Worm (Caenorhabditis elegans) whole organism, mixed stage, embryonic: Measurements from ENCODE around the gene igdb-3.

ENCODE experiments used
- bed-3 ChIP-seq: fragments of 200-800 bp; sonication (Bioruptor generic); optimal IDR thresholded peaks from 3 replicates; lab custom pipeline; 2018; ENCODE audit warnings: mild to moderate bottlenecking, missing genetic modification characterization, moderate library complexity, missing compliant biosample characterization
- blmp-1 ChIP-seq: fragments of 150-350 bp; optimal IDR thresholded peaks from 2 replicates; lab custom pipeline; 2014; ENCODE audit warnings: missing biosample characterization, missing genetic modification characterization
- ceh-39 ChIP-seq: fragments of 150-350 bp; optimal IDR thresholded peaks from 2 replicates; lab custom pipeline; 2014; ENCODE audit warnings: missing biosample characterization, missing genetic modification characterization
- ceh-43 ChIP-seq: fragments of 200-800 bp; sonication (Bioruptor generic); optimal IDR thresholded peaks from 2 replicates; lab custom pipeline; 2018; ENCODE audit warnings: mild to moderate bottlenecking, missing genetic modification characterization, moderate library complexity, missing compliant biosample characterization
- ces-1 ChIP-seq: fragments of 150-350 bp; optimal IDR thresholded peaks from 2 replicates; lab custom pipeline; 2014; ENCODE audit warnings: missing biosample characterization, missing genetic modification reagents, missing genetic modification characterization
- cnd-1 ChIP-seq: fragments of 200-800 bp; sonication (Bioruptor generic); optimal IDR thresholded peaks from 2 replicates; lab custom pipeline; 2018; ENCODE audit warnings: mild to moderate bottlenecking, missing genetic modification characterization, missing compliant biosample characterization
- elt-3 ChIP-seq: fragments of 150-350 bp; optimal IDR thresholded peaks from 2 replicates; lab custom pipeline; 2014; ENCODE audit warnings: missing biosample characterization, missing genetic modification characterization
- flh-1 ChIP-seq: fragments of 200-800 bp; sonication (Bioruptor generic); optimal IDR thresholded peaks from 2 replicates; lab custom pipeline; 2018; ENCODE audit warnings: mild to moderate bottlenecking, missing genetic modification characterization, moderate library complexity, missing compliant biosample characterization
- ham-2 ChIP-seq: fragments of 200-800 bp; sonication (Bioruptor generic); optimal IDR thresholded peaks from 2 replicates; lab custom pipeline; 2018; ENCODE audit warnings: mild to moderate bottlenecking, missing genetic modification characterization, missing compliant biosample characterization
- hlh-1 ChIP-seq: fragments of 150-350 bp; optimal IDR thresholded peaks from 2 replicates; lab custom pipeline; 2014; ENCODE audit warnings: missing biosample characterization, missing genetic modification reagents, missing genetic modification characterization
- lin-13 ChIP-seq: fragments of 150-350 bp; optimal IDR thresholded peaks from 2 replicates; lab custom pipeline; 2014; ENCODE audit warnings: missing biosample characterization, missing genetic modification characterization
- lin-32 ChIP-seq: fragments of 200-800 bp; sonication (Bioruptor generic); optimal IDR thresholded peaks from 2 replicates; lab custom pipeline; 2018; ENCODE audit warnings: mild to moderate bottlenecking, missing genetic modification characterization, missing compliant biosample characterization
- lsy-2 ChIP-seq: fragments of 150-350 bp; optimal IDR thresholded peaks from 2 replicates; lab custom pipeline; 2014; ENCODE audit warnings: missing biosample characterization, missing genetic modification characterization
- mab-5 ChIP-seq: fragments of 150-350 bp; optimal IDR thresholded peaks from 2 replicates; lab custom pipeline; 2014; ENCODE audit warnings: missing biosample characterization, missing genetic modification characterization
- mep-1 ChIP-seq: fragments of 150-350 bp; optimal IDR thresholded peaks from 2 replicates; lab custom pipeline; 2017; ENCODE audit warnings: missing biosample characterization, missing genetic modification reagents, missing genetic modification characterization, inconsistent platforms
- mls-2 ChIP-seq: sonication (generic microtip); optimal IDR thresholded peaks from 2 replicates; lab custom pipeline; 2016; ENCODE audit warnings: mild to moderate bottlenecking, missing genetic modification characterization, moderate library complexity, missing compliant biosample characterization
- nhr-12 ChIP-seq: fragments of 150-350 bp; optimal IDR thresholded peaks from 2 replicates; lab custom pipeline; 2014; ENCODE audit warnings: missing biosample characterization, missing genetic modification characterization
- nhr-2 ChIP-seq: fragments of 150-350 bp; optimal IDR thresholded peaks from 2 replicates; lab custom pipeline; 2014; ENCODE audit warnings: missing biosample characterization, missing genetic modification characterization
- nhr-28 ChIP-seq: fragments of 150-350 bp; optimal IDR thresholded peaks from 2 replicates; lab custom pipeline; 2014; ENCODE audit warnings: missing biosample characterization, missing genetic modification characterization
- nhr-76 ChIP-seq: sonication (generic microtip); optimal IDR thresholded peaks from 2 replicates; lab custom pipeline; 2017; ENCODE audit warnings: missing biosample characterization, missing genetic modification characterization
- pha-4 ChIP-seq: fragments of 150-350 bp; optimal IDR thresholded peaks from 2 replicates; lab custom pipeline; 2018; ENCODE audit warnings: missing biosample characterization, missing genetic modification reagents, missing genetic modification characterization
- sem-2 ChIP-seq: fragments of 200-800 bp; sonication (Bioruptor generic); optimal IDR thresholded peaks from 2 replicates; lab custom pipeline; 2018; ENCODE audit warnings: mild to moderate bottlenecking, missing genetic modification characterization, missing compliant biosample characterization
- snpc-4 ChIP-seq: fragments of 150-350 bp; optimal IDR thresholded peaks from 2 replicates; lab custom pipeline; 2014; ENCODE audit warnings: missing biosample characterization, missing genetic modification characterization
- sptf-1 ChIP-seq: sonication (generic microtip); optimal IDR thresholded peaks from 2 replicates; lab custom pipeline; 2017; ENCODE audit warnings: mild to moderate bottlenecking, missing genetic modification characterization, moderate library complexity, missing compliant biosample characterization
- tbx-8 ChIP-seq: fragments of 200-800 bp; sonication (Bioruptor generic); optimal IDR thresholded peaks from 2 replicates; lab custom pipeline; 2018; ENCODE audit warnings: mild to moderate bottlenecking, missing genetic modification characterization, moderate library complexity, missing compliant biosample characterization
- unc-120 ChIP-seq: sonication (generic microtip); optimal IDR thresholded peaks from 2 replicates; lab custom pipeline; 2017; ENCODE audit warnings: missing genetic modification characterization, missing compliant biosample characterization; ENCODE audit not compliant: poor library complexity, severe bottlenecking
- unc-39 ChIP-seq: fragments of 150-350 bp; optimal IDR thresholded peaks from 2 replicates; lab custom pipeline; 2014; ENCODE audit warnings: missing biosample characterization, missing genetic modification characterization
- unc-62 ChIP-seq: fragments of 150-350 bp; optimal IDR thresholded peaks from 2 replicates; lab custom pipeline; 2014; ENCODE audit warnings: missing biosample characterization, missing genetic modification reagents, missing genetic modification characterization
- zip-8 ChIP-seq: fragments of 150-350 bp; optimal IDR thresholded peaks from 2 replicates; lab custom pipeline; 2014; ENCODE audit warnings: missing biosample characterization, missing genetic modification characterization

The igdb-3 gene

ce11 chrX:6413583-6413982 lies 28.3 kb downstream of the igdb-3 start:
- TF ChIP-seq unc-62 (GFP tag; lab: Kevin White, UChicago): no peak
- TF ChIP-seq zip-8 (tag; lab: Kevin White, UChicago): peak; percentile 82

DNA sequence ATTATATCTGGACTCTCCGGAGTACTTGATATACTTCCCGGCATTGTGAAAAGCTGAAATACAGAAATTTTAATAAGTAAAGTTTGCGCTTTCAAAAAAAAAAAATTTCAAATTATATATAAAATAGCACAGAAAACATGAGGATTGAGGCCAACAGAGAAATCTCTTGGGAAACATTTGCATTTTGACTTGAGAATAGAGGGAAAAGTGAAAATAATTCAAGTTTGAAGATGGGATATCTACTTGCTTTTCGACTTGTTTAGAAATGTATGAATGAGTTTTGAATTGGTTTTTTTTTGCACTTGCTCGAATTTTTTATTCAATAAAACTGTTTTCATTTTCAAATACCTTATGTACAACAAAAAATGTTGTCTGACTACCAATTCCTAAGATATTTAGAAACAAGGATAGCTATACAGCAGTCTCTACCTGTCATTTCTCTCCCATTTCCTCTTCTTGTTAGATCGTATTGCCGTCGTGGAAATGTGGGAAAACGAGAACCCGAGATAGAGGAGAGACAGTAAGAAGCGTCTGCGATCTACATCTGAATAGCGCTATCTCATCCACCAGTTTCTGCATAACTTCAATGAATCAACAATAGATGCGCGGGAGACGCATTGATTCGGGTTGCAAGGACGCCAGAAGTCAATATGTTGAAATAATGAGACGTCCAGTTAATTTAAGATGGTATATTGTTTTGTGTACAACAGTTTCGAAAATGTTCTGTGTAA lies 31.2 kb downstream of the igdb-3 start, which contains the start of gene T22E5.6:
T22E5.6 (minus strand) TSS at position 51 of the 731 bp plus-strand sequence.
- no peak for TF ChIP-seq nhr-76 (tag; lab: Kevin White, UChicago)
- peak; percentile 7 for TF ChIP-seq ham-2

- TF ChIP-seq ces-1 (peak; percentile 71), nhr-2 (tag; lab: Kevin White, UChicago) (no peak)
Observed at ce11 chrX:6419113-6419512, 33.8 kb downstream of the igdb-3 start.

DNA sequence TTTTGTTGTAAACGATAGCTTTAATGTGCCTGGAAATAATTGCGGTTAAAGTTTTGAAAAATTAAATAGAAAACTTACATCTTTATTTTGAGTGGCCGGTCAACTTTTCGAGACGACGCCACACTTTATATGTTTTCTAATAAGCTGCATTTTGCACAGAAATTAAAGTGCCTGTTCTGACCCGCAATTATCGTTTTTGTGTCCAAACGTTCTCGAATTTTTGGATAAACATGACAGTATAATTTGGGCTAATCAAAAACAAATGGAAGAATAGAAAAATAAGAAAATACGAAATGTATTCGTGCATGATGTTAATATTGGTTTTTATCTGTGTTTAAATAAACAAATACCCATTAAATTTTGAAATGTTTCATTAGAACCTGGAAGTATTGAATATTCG lies 35.4 kb downstream of the igdb-3 start, which contains the start of gene K10C2.12:
K10C2.12 (minus strand) TSS at position 101 of the 400 bp plus-strand sequence.
- TF ChIP-seq snpc-4: no peak
- no peak for TF ChIP-seq elt-3 (tag; lab: Kevin White, UChicago)
- no peak for TF ChIP-seq lin-13
- TF ChIP-seq nhr-76 (tag; lab: Kevin White, UChicago): no peak
- TF ChIP-seq lin-32: no peak
- no peak for TF ChIP-seq unc-39 (tag; lab: Kevin White, UChicago)
- TF ChIP-seq lsy-2 (tag; lab: Kevin White, UChicago): no peak
- TF ChIP-seq ceh-39 (tag; lab: Kevin White, UChicago): no peak
- no peak for TF ChIP-seq ces-1
- no peak for TF ChIP-seq flh-1 (GFP tag; lab: Kevin White, UChicago)
- no peak for TF ChIP-seq mls-2
- no peak for TF ChIP-seq mab-5
- TF ChIP-seq zip-8 (tag; lab: Kevin White, UChicago): no peak
- TF ChIP-seq blmp-1 (tag; lab: Kevin White, UChicago): no peak
- TF ChIP-seq tbx-8: no peak
- no peak for TF ChIP-seq unc-62 (GFP tag; lab: Kevin White, UChicago)
- TF ChIP-seq nhr-28 (tag; lab: Kevin White, UChicago): no peak
- TF ChIP-seq bed-3 (GFP tag; lab: Kevin White, UChicago): no peak
- no peak for TF ChIP-seq nhr-2 (tag; lab: Kevin White, UChicago)

DNA sequence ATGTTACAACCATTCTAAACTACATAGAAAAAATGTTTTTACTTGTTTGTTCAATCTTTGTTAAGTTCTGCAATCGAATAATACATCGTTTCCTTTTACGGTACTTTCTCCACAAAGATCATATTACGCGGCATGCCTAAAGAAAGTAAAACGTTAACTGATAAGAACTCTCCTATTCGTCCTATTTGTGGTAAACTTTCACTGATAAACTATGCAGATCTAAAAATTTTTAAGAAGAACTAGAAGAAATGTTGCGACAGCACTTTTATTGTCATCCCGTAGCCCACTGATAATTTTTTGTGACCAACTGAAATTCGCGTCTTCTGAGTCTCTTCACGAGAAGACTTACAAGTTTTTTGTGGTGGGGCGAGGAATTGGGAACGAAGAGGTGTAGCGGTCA lies 41.9 kb downstream of the igdb-3 start:
- no peak for TF ChIP-seq sem-2 (GFP tag; lab: Kevin White, UChicago)
- no peak for TF ChIP-seq mls-2
- no peak for TF ChIP-seq sptf-1 (tag; lab: Kevin White, UChicago)
- TF ChIP-seq unc-120 (tag; lab: Kevin White, UChicago): no peak
- TF ChIP-seq mep-1 (tag; lab: Kevin White, UChicago): no peak
- TF ChIP-seq hlh-1 (tag; lab: Kevin White, UChicago): no peak
- no peak for TF ChIP-seq pha-4 (tag; lab: Kevin White, UChicago)
- TF ChIP-seq ham-2: no peak
- TF ChIP-seq bed-3 (GFP tag; lab: Kevin White, UChicago): no peak
- TF ChIP-seq unc-62 (GFP tag; lab: Kevin White, UChicago): no peak
- no peak for TF ChIP-seq tbx-8
- TF ChIP-seq cnd-1: no peak
- no peak for TF ChIP-seq nhr-28 (tag; lab: Kevin White, UChicago)
- no peak for TF ChIP-seq nhr-12 (tag; lab: Kevin White, UChicago)
- TF ChIP-seq snpc-4: no peak
- TF ChIP-seq elt-3 (tag; lab: Kevin White, UChicago): no peak
- TF ChIP-seq zip-8 (tag; lab: Kevin White, UChicago): no peak
- TF ChIP-seq blmp-1 (tag; lab: Kevin White, UChicago): no peak

DNA sequence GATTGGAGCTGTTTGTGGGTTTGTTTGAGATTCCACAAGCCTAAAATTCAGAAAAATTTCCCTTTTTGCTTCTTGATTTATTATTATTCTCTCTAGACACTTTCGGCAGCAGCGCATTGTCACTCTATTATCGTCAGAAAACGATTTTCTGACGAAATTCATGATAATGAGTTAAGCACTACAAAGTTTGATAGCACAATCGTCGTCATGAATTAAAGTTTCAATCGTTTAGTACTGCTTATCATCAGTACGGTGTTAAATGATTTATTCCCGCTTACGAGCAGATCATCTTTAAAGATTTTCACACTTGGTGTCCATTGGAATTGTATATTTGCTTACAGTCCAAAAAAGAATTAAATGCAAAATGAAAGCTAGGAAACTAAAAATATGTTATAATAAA lies 44.3 kb downstream of the igdb-3 start:
- TF ChIP-seq bed-3 (GFP tag; lab: Kevin White, UChicago) (no peak), elt-3 (tag; lab: Kevin White, UChicago) (no peak), cnd-1 (no peak), ceh-43 (GFP tag; lab: Kevin White, UChicago) (no peak), nhr-76 (tag; lab: Kevin White, UChicago) (no peak), sptf-1 (tag; lab: Kevin White, UChicago) (no peak), nhr-28 (tag; lab: Kevin White, UChicago) (no peak), sem-2 (GFP tag; lab: Kevin White, UChicago) (no peak)
